Worm (Caenorhabditis elegans): ENCODE results near the gene nid-1.

- no peak for TF ChIP-seq him-1 (tag; optimal IDR thresholded peaks at IDR 0.05)
- no peak for TF ChIP-seq W03F9.2 (tag; optimal IDR thresholded peaks at IDR 0.05)
Measured at ce11 chrV:12885860-12886259, 24.0 kb upstream of the nid-1 start, which contains the start of gene glb-24.
